Worm (Caenorhabditis elegans): ENCODE results near the gene C17B7.8.

DNA sequence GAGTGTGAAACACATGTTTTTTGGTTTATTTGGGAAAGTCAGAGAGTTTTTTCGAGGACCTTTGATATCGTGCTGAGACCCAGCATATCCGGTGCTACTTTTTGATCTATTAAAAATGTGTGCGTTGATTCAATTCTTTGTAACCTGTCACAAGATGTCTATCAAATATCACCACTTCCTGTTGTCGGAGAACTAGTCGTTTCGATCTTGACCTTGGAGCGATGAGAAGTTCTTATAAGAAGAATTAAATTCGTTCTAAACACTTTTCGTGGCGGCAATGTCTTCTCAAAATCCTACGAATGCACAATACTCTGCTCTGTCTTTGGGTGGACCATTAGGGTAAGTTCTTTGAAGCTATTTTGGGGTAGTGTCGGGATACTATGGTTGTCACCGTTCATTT is 8.0 kb downstream of the C17B7.8 start, which contains the start of gene F35F10.1:
- TF ChIP-seq elt-3 (tag; optimal IDR thresholded peaks at IDR 0.05) (no peak), snpc-4 (tag; optimal IDR thresholded peaks at IDR 0.05) (no peak), ces-1 (GFP tag; optimal IDR thresholded peaks at IDR 0.05) (no peak)

All from whole organism, mixed stage, embryonic.